Worm (Caenorhabditis elegans): ENCODE measurements around the gene F53F1.4.

Gene F53F1.4

DNA sequence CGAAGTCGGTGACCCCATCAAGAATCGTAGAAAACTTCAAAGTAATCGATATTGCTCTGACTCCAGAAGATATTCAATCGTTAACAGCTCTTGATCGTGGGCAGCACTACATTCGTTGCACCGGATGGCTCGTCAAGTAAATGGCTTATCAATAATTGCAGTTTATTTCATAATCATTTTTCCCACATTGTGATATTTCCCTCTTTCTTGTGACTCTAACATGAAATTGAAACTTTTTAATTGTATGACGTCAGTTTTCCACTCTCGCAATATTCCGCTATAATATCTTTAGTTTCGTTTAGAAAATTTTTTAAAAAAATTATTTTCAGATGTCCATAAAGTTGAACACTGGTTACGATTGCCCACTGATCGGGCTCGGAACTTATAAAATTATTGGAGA lies 3.0 kb upstream of the F53F1.4 start, which contains the start of gene F53F1.3:
Gene F53F1.3 (plus strand): TSS at position 330 of the 400 bp plus-strand sequence.
- TF ChIP-seq F33H1.4 (GFP tag; IDR thresholded peaks at IDR 0.05), result no peak
- TF ChIP-seq madf-8 (GFP tag; conservative IDR thresholded peaks at IDR 0.05), result no peak
- TF ChIP-seq F55B11.4 (tag; optimal IDR thresholded peaks at IDR 0.05; ENCODE audit: borderline replicate concordance, insufficient read depth), result no peak
- 0 out of 2 replicates have a peak, but pooled peaks have one; percentile 20 for TF ChIP-seq madf-3 (GFP tag; IDR thresholded peaks at IDR 0.05)
- no peak for TF ChIP-seq tlf-1 (GFP tag; optimal IDR thresholded peaks at IDR 0.05)
- TF ChIP-seq snpc-1.3 (tag; optimal IDR thresholded peaks at IDR 0.05; ENCODE audit: insufficient read depth), result no peak
- no peak for TF ChIP-seq Y67H2A.10 (GFP tag; conservative IDR thresholded peaks at IDR 0.05)
- no peak for TF ChIP-seq F57C9.4 (tag; optimal IDR thresholded peaks at IDR 0.05)
- no peak for TF ChIP-seq F49E8.2 (tag; optimal IDR thresholded peaks at IDR 0.05; ENCODE audit: insufficient read depth)
- no peak for TF ChIP-seq gei-17 (GFP tag; optimal IDR thresholded peaks at IDR 0.05)
- TF ChIP-seq nhr-90 (tag; optimal IDR thresholded peaks at IDR 0.05), result no peak
- TF ChIP-seq egl-44 (GFP tag; IDR thresholded peaks at IDR 0.05), result no peak
- no peak for TF ChIP-seq ceh-27 (GFP tag; optimal IDR thresholded peaks at IDR 0.05)
- TF ChIP-seq snpc-1.1 (tag; optimal IDR thresholded peaks at IDR 0.05; ENCODE audit: insufficient read depth), result no peak
- no peak for TF ChIP-seq lin-40 (tag; optimal IDR thresholded peaks at IDR 0.05)
- TF ChIP-seq dox-1 (GFP tag; IDR thresholded peaks at IDR 0.05), result 0 out of 2 replicates have a peak, but pooled peaks have one; percentile 27
- no peak for TF ChIP-seq mes-4 (tag; optimal IDR thresholded peaks at IDR 0.05)
- TF ChIP-seq cebp-1 (GFP tag; IDR thresholded peaks at IDR 0.05), result peak; percentile 57; the same call in 1 of the 2 replicates
- TF ChIP-seq cebp-1 (tag; optimal IDR thresholded peaks at IDR 0.05), result peak; percentile 67
- TF ChIP-seq ccch-3 (GFP tag; optimal IDR thresholded peaks at IDR 0.05), result no peak
- no peak for TF ChIP-seq ztf-28 (GFP tag; IDR thresholded peaks at IDR 0.05)
- no peak for TF ChIP-seq D2030.7 (GFP tag; IDR thresholded peaks at IDR 0.05)
- TF ChIP-seq snpc-4 (GFP tag; optimal IDR thresholded peaks at IDR 0.05), result no peak
- TF ChIP-seq snpc-4 (tag; optimal IDR thresholded peaks at IDR 0.05), result no peak
- peak; percentile 21 for TF ChIP-seq atf-7 (tag; optimal IDR thresholded peaks at IDR 0.05)
- TF ChIP-seq nhr-27 (tag; optimal IDR thresholded peaks at IDR 0.05), result no peak
- TF ChIP-seq pbrm-1 (GFP tag; IDR thresholded peaks at IDR 0.05), result no peak
- no peak for TF ChIP-seq tbp1 (GFP tag; optimal IDR thresholded peaks at IDR 0.05)
- no peak for TF ChIP-seq K12H6.12 (tag; optimal IDR thresholded peaks at IDR 0.05)
- TF ChIP-seq attf-6 (GFP tag; IDR thresholded peaks at IDR 0.05), result no peak
- no peak for TF ChIP-seq ztf-6 (GFP tag; IDR thresholded peaks at IDR 0.05)
- no peak for TF ChIP-seq nhr-179 (tag; optimal IDR thresholded peaks at IDR 0.05)
- no peak for TF ChIP-seq mxl-1 (tag; optimal IDR thresholded peaks at IDR 0.05)
- TF ChIP-seq F57A8.1 (GFP tag; optimal IDR thresholded peaks at IDR 0.05), result no peak
- no peak for TF ChIP-seq egl-18 (GFP tag; IDR thresholded peaks at IDR 0.05)
- no peak for TF ChIP-seq ztf-22 (GFP tag; optimal IDR thresholded peaks at IDR 0.05)
- no peak for TF ChIP-seq bed-1 (GFP tag; IDR thresholded peaks at IDR 0.05)
- no peak for TF ChIP-seq F52B5.7 (tag; optimal IDR thresholded peaks at IDR 0.05)
- TF ChIP-seq nhr-80 (tag; optimal IDR thresholded peaks at IDR 0.05), result peak; percentile 55
- TF ChIP-seq T07F8.4 (tag; optimal IDR thresholded peaks at IDR 0.05), result no peak
- TF ChIP-seq F37B4.10 (GFP tag; IDR thresholded peaks at IDR 0.05), result no peak
- no peak for TF ChIP-seq lin-54 (GFP tag; optimal IDR thresholded peaks at IDR 0.05)
- TF ChIP-seq T26A5.8 (tag; optimal IDR thresholded peaks at IDR 0.05), result no peak
- no peak for TF ChIP-seq die-1 (tag; optimal IDR thresholded peaks at IDR 0.05)
- no peak for TF ChIP-seq lin-35 (GFP tag; optimal IDR thresholded peaks at IDR 0.05)
- no peak for TF ChIP-seq zim-3 (tag; optimal IDR thresholded peaks at IDR 0.05)
- TF ChIP-seq zfh-2 (GFP tag; conservative IDR thresholded peaks at IDR 0.05), result no peak
- TF ChIP-seq attf-3 (GFP tag; conservative IDR thresholded peaks at IDR 0.05), result 0 out of 2 replicates have a peak, but pooled peaks have one; percentile 18
- no peak for TF ChIP-seq ceh-79 (tag; optimal IDR thresholded peaks at IDR 0.05)

Data from whole organism, young adult.